Fruit fly (Drosophila melanogaster) whole organism, embryonic: Measurements from ENCODE around the gene Pdfr.

Experiments
- Bteb2 ChIP-seq: fragments of 200-800 bp; sonication (Bioruptor generic); optimal IDR thresholded peaks from 2 replicates; lab custom pipeline; 2016; ENCODE audit warnings: missing biosample characterization, missing genetic modification characterization
- CG11398 ChIP-seq: fragments of 200-800 bp; sonication (Bioruptor generic); optimal IDR thresholded peaks from 2 replicates; lab custom pipeline; 2016; ENCODE audit warnings: missing biosample characterization, missing genetic modification characterization
- CG12391 ChIP-seq: fragments of 200-800 bp; sonication (Bioruptor generic); optimal IDR thresholded peaks from 3 replicates; lab custom pipeline; 2018; ENCODE audit warnings: missing biosample characterization, mild to moderate bottlenecking, missing genetic modification characterization, moderate library complexity
- CG14050 ChIP-seq: fragments of 200-800 bp; sonication (Bioruptor generic); IDR thresholded peaks from 3 replicates; pipeline ENCODE4 v1.3.6; 2022; ENCODE audit warnings: missing biosample characterization, missing genetic modification characterization
- CG16815 ChIP-seq: fragments of 200-800 bp; sonication (Bioruptor generic); optimal IDR thresholded peaks from 3 replicates; lab custom pipeline; 2017; ENCODE audit warnings: missing biosample characterization, mild to moderate bottlenecking, missing genetic modification characterization
- CG17186 ChIP-seq: fragments of 200-800 bp; sonication (Bioruptor generic); optimal IDR thresholded peaks from 3 replicates; lab custom pipeline; 2017; ENCODE audit warnings: missing biosample characterization, missing genetic modification reagents, missing genetic modification characterization
- CG17359 ChIP-seq: fragments of 200-800 bp; sonication (Bioruptor generic); optimal IDR thresholded peaks from 3 replicates; lab custom pipeline; 2018; ENCODE audit warnings: missing biosample characterization, mild to moderate bottlenecking, missing genetic modification characterization, moderate library complexity
- CG17385 ChIP-seq: fragments of 200-800 bp; sonication (Bioruptor generic); optimal IDR thresholded peaks from 3 replicates; lab custom pipeline; 2018; ENCODE audit warnings: missing biosample characterization, mild to moderate bottlenecking, missing genetic modification characterization
- CG18011 ChIP-seq: fragments of 200-800 bp; sonication (Bioruptor generic); optimal IDR thresholded peaks from 2 replicates; lab custom pipeline; 2017; ENCODE audit warnings: missing biosample characterization, missing genetic modification characterization, mild to moderate bottlenecking, moderate library complexity, missing genotype
- CG18262 ChIP-seq: fragments of 200-800 bp; optimal IDR thresholded peaks from 3 replicates; lab custom pipeline; 2019; ENCODE audit warnings: missing biosample characterization, mild to moderate bottlenecking, missing genetic modification characterization, moderate library complexity
- CG30403 ChIP-seq: fragments of 200-800 bp; sonication (Bioruptor generic); optimal IDR thresholded peaks from 3 replicates; lab custom pipeline; 2016; ENCODE audit warnings: missing biosample characterization, missing genetic modification characterization
- CG31224 ChIP-seq: fragments of 200-800 bp; sonication (Bioruptor generic); IDR thresholded peaks from 2 replicates; pipeline ENCODE4 v1.3.6; 2022; ENCODE audit warnings: missing biosample characterization, missing genetic modification characterization
- CG31441 ChIP-seq: fragments of 200-800 bp; sonication (Bioruptor generic); IDR thresholded peaks from 2 replicates; pipeline ENCODE4 v1.3.6; 2022; ENCODE audit warnings: missing biosample characterization, missing genetic modification characterization
- CG32767 ChIP-seq: fragments of 200-800 bp; sonication (Bioruptor generic); IDR thresholded peaks from 2 replicates; pipeline ENCODE4 v1.3.6; 2022; ENCODE audit warnings: missing biosample characterization, missing genetic modification characterization
- CG34224 ChIP-seq: fragments of 200-800 bp; sonication (Bioruptor generic); IDR thresholded peaks from 3 replicates; pipeline ENCODE4 v1.3.6; 2022; ENCODE audit warnings: missing biosample characterization, missing genetic modification characterization; ENCODE audit not compliant: partially characterized antibody
- CG42726 ChIP-seq: fragments of 200-800 bp; sonication (Bioruptor generic); IDR thresholded peaks from 2 replicates; pipeline ENCODE4 v1.3.6; 2022; ENCODE audit warnings: missing biosample characterization, missing genetic modification characterization; ENCODE audit not compliant: partially characterized antibody
- CG43689 ChIP-seq: fragments of 200-800 bp; sonication (Bioruptor generic); IDR thresholded peaks from 2 replicates; pipeline ENCODE4 v1.3.6; 2022; ENCODE audit warnings: missing biosample characterization, missing genetic modification characterization
- CG4404 ChIP-seq: fragments of 200-800 bp; sonication (Bioruptor generic); IDR thresholded peaks from 2 replicates; pipeline ENCODE4 v1.3.6; 2022; ENCODE audit warnings: missing biosample characterization, missing genetic modification characterization
- CG6175 ChIP-seq: fragments of 200-800 bp; sonication (Bioruptor generic); IDR thresholded peaks from 3 replicates; pipeline ENCODE4 v1.3.6; 2022; ENCODE audit warnings: missing biosample characterization, missing genetic modification characterization
- CG6683 ChIP-seq: fragments of 200-800 bp; sonication (Bioruptor generic); optimal IDR thresholded peaks from 2 replicates; lab custom pipeline; 2017; ENCODE audit warnings: missing biosample characterization, mild to moderate bottlenecking, missing genetic modification characterization, missing genetic modification reagents
- CG6689 ChIP-seq: fragments of 200-800 bp; sonication (Bioruptor generic); IDR thresholded peaks from 2 replicates; pipeline ENCODE4 v1.3.6; 2022; ENCODE audit warnings: missing biosample characterization, missing genetic modification characterization
- CG8924 ChIP-seq: fragments of 200-800 bp; optimal IDR thresholded peaks from 3 replicates; lab custom pipeline; 2019; ENCODE audit warnings: missing biosample characterization, mild to moderate bottlenecking, missing genetic modification characterization, moderate library complexity
- Ets65A ChIP-seq: fragments of 200-800 bp; sonication (Bioruptor generic); peaks from one replicate; lab custom pipeline; 2016; ENCODE audit warnings: missing biosample characterization, missing genetic modification characterization
- Ets97D ChIP-seq: fragments of 200-800 bp; sonication (Bioruptor generic); optimal IDR thresholded peaks from 3 replicates; lab custom pipeline; 2016; ENCODE audit warnings: missing biosample characterization, missing genetic modification characterization
- H15 ChIP-seq: fragments of 200-800 bp; sonication (Bioruptor generic); IDR thresholded peaks from 3 replicates; pipeline ENCODE4 v1.3.6; 2022; ENCODE audit warnings: missing biosample characterization, missing genetic modification characterization
- HLHmδ ChIP-seq: fragments of 200-800 bp; sonication (Bioruptor generic); optimal IDR thresholded peaks from 2 replicates; lab custom pipeline; 2018; ENCODE audit warnings: missing biosample characterization, mild to moderate bottlenecking, missing genetic modification characterization, moderate library complexity
- Lhr ChIP-seq: fragments of 200-800 bp; sonication (Bioruptor generic); optimal IDR thresholded peaks from 3 replicates; lab custom pipeline; 2017; ENCODE audit warnings: mild to moderate bottlenecking, missing biosample characterization, missing genetic modification reagents, missing genetic modification characterization
- MESR4 ChIP-seq: fragments of 200-800 bp; sonication (Bioruptor generic); optimal IDR thresholded peaks from 2 replicates; lab custom pipeline; 2018; ENCODE audit warnings: missing biosample characterization, mild to moderate bottlenecking, missing genetic modification characterization, moderate library complexity
- Mrtf ChIP-seq: fragments of 200-800 bp; sonication (Bioruptor generic); IDR thresholded peaks from 3 replicates; pipeline ENCODE4 v1.3.6; 2022; ENCODE audit warnings: missing biosample characterization, missing genetic modification characterization
- Nf-YA ChIP-seq: fragments of 200-800 bp; sonication (Bioruptor generic); IDR thresholded peaks from 2 replicates; pipeline ENCODE4 v1.3.6; 2022; ENCODE audit warnings: missing biosample characterization, missing genetic modification characterization
- Nf-YC ChIP-seq: fragments of 200-800 bp; optimal IDR thresholded peaks from 3 replicates; lab custom pipeline; 2019; ENCODE audit warnings: missing biosample characterization, mild to moderate bottlenecking, missing genetic modification characterization, moderate library complexity
- Ssrp ChIP-seq: fragments of 200-800 bp; sonication (Bioruptor generic); optimal IDR thresholded peaks from 2 replicates; lab custom pipeline; 2018; ENCODE audit warnings: missing biosample characterization, mild to moderate bottlenecking, missing genetic modification characterization, moderate library complexity
- Taf1 ChIP-seq: fragments of 200-800 bp; sonication (Bioruptor generic); IDR thresholded peaks from 2 replicates; pipeline ENCODE4 v1.3.6; 2022; ENCODE audit warnings: missing biosample characterization, missing genetic modification characterization
- YL-1 ChIP-seq: fragments of 200-800 bp; sonication (Bioruptor generic); optimal IDR thresholded peaks from 3 replicates; lab custom pipeline; 2017; ENCODE audit warnings: missing biosample characterization, mild to moderate bottlenecking, missing genetic modification characterization
- ase ChIP-seq: fragments of 200-800 bp; sonication (Bioruptor generic); IDR thresholded peaks from 3 replicates; pipeline ENCODE4 v1.3.6; 2022; ENCODE audit warnings: missing biosample characterization, missing genetic modification characterization
- ash1 ChIP-seq: fragments of 200-800 bp; sonication (Bioruptor generic); optimal IDR thresholded peaks from 2 replicates; lab custom pipeline; 2018; ENCODE audit warnings: missing biosample characterization, mild to moderate bottlenecking, missing genetic modification characterization
- ci ChIP-seq: fragments of 200-800 bp; sonication (Bioruptor generic); IDR thresholded peaks from 3 replicates; pipeline ENCODE4 v1.3.6; 2022; ENCODE audit warnings: missing biosample characterization, missing genetic modification characterization
- dmrt11E ChIP-seq: fragments of 200-800 bp; sonication (Bioruptor generic); optimal IDR thresholded peaks from 3 replicates; lab custom pipeline; 2018; ENCODE audit warnings: missing biosample characterization, mild to moderate bottlenecking, missing genetic modification characterization, moderate library complexity
- emc ChIP-seq: fragments of 200-800 bp; sonication (Bioruptor generic); optimal IDR thresholded peaks from 2 replicates; lab custom pipeline; 2016; ENCODE audit warnings: missing biosample characterization, missing genetic modification characterization
- ewg ChIP-seq: fragments of 200-800 bp; sonication (Bioruptor generic); optimal IDR thresholded peaks from 3 replicates; lab custom pipeline; 2017; ENCODE audit warnings: mild to moderate bottlenecking, missing biosample characterization, missing genetic modification reagents, missing genetic modification characterization
- kah ChIP-seq: fragments of 200-800 bp; sonication (Bioruptor generic); optimal IDR thresholded peaks from 2 replicates; lab custom pipeline; 2018; ENCODE audit warnings: missing biosample characterization, mild to moderate bottlenecking, missing genetic modification characterization
- kay ChIP-seq: fragments of 200-800 bp; sonication (Bioruptor generic); optimal IDR thresholded peaks from 2 replicates; lab custom pipeline; 2016; ENCODE audit warnings: missing biosample characterization, missing genetic modification characterization
- nom ChIP-seq: fragments of 200-800 bp; sonication (Bioruptor generic); optimal IDR thresholded peaks from 2 replicates; lab custom pipeline; 2017; ENCODE audit warnings: missing biosample characterization, missing genetic modification characterization, mild to moderate bottlenecking, moderate library complexity, missing genetic modification reagents
- odd ChIP-seq: fragments of 200-800 bp; sonication (Bioruptor generic); optimal IDR thresholded peaks from 2 replicates; lab custom pipeline; 2017; ENCODE audit warnings: missing biosample characterization, mild to moderate bottlenecking, missing genetic modification characterization
- otp ChIP-seq: fragments of 200-800 bp; sonication (Bioruptor generic); IDR thresholded peaks from 3 replicates; pipeline ENCODE4, ENCODE4 v1.3.6; 2022; ENCODE audit warnings: missing biosample characterization, missing genetic modification characterization
- schlank ChIP-seq: fragments of 200-800 bp; sonication (Bioruptor generic); optimal IDR thresholded peaks from 2 replicates; lab custom pipeline; 2018; ENCODE audit warnings: missing biosample characterization, mild to moderate bottlenecking, missing genetic modification characterization
- sens-2 ChIP-seq: fragments of 200-800 bp; sonication (Bioruptor generic); IDR thresholded peaks from 2 replicates; pipeline ENCODE4 v1.3.6; 2022; ENCODE audit warnings: missing biosample characterization, missing genetic modification characterization
- shn ChIP-seq: fragments of 200-800 bp; sonication (Bioruptor generic); optimal IDR thresholded peaks from 3 replicates; lab custom pipeline; 2016; ENCODE audit warnings: missing biosample characterization, missing genetic modification characterization
- sisA ChIP-seq: fragments of 200-800 bp; sonication (Bioruptor generic); IDR thresholded peaks from 2 replicates; pipeline ENCODE4 v1.3.6; 2022; ENCODE audit warnings: missing biosample characterization, missing genetic modification characterization
- tio ChIP-seq: fragments of 200-800 bp; sonication (Bioruptor generic); optimal IDR thresholded peaks from 2 replicates; lab custom pipeline; 2017; ENCODE audit warnings: missing biosample characterization, missing genetic modification characterization, inconsistent platforms

Gene Pdfr

DNA sequence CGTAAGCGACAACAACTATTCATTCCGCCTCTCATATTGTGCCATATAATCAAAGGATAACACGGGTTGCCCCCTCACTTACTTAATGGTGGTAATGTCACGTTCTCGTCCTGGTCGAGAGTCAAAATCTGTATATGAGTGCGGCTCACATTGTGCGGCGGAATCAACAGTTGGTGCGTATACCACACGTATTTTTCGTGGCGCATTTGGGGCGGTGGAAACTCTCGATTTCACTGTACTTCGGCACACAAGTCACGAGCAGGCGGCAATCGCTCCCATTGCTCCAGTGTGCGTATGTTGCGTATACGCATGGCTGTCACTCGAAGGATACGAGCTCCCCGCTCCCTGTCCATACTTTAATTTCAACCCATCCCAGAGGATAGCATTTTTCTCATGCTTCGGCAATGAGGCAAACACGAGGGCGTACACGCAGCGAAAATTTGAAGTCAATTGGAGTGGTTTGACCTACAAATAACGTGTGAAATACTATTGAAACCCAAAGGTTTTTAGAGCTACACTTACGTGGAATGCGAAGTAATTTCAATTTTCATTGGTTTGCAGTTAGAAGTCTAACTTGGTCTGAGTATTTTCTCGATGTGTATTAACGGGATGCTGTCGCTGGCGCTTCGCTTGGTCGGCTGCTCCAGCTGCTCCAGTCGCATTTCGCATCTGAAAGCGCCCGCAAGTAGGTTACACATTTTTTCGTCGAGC is 29.9 kb downstream of the Pdfr start (continued):
- TF ChIP-seq sens-2 (GFP tag; lab: Robert Waterston, UW) = no peak; the same call in 1 of the 2 replicates
- no peak for TF ChIP-seq CG6175 (GFP tag; lab: Robert Waterston, UW)
- TF ChIP-seq CG17186 (GFP tag; lab: Kevin White, UChicago) = no peak
- TF ChIP-seq shn (GFP tag; lab: Kevin White, UChicago) = peak; percentile 71
- TF ChIP-seq Ets65A (GFP tag; lab: Kevin White, UChicago) = peak; percentile 97
- peak; percentile 74 for TF ChIP-seq CG17359
- peak; percentile 77 for TF ChIP-seq sisA (GFP tag; lab: Robert Waterston, UW)
- peak; percentile 64 for TF ChIP-seq tio
- TF ChIP-seq CG8924 (tag; lab: Kevin White, UChicago) = peak; percentile 68
- TF ChIP-seq Ets97D (GFP tag; lab: Kevin White, UChicago) = peak; percentile 24
- TF ChIP-seq Lhr (GFP tag; lab: Kevin White, UChicago) = no peak
- peak; percentile 67 for TF ChIP-seq CG14050 (GFP tag; lab: Robert Waterston, UW)
- peak; percentile 72; the same call in 2 of the 3 replicates for TF ChIP-seq Mrtf (GFP tag; lab: Robert Waterston, UW)
- TF ChIP-seq CG18011 (GFP tag; lab: Kevin White, UChicago) = peak; percentile 53
- TF ChIP-seq YL-1 (GFP tag; lab: Kevin White, UChicago) = no peak
- TF ChIP-seq ash1 (GFP tag; lab: Kevin White, UChicago) = no peak
- TF ChIP-seq CG34224 (GFP tag; lab: Robert Waterston, UW) = no peak
- peak; percentile 30 for TF ChIP-seq CG16815
- TF ChIP-seq CG43689 = no peak
- no peak for TF ChIP-seq CG42726 (GFP tag; lab: Robert Waterston, UW)
- no peak for TF ChIP-seq MESR4 (GFP tag; lab: Kevin White, UChicago)
- TF ChIP-seq HLHmδ = no peak
- peak; percentile 84 for TF ChIP-seq ci (GFP tag; lab: Robert Waterston, UW)
- TF ChIP-seq odd (GFP tag; lab: Kevin White, UChicago) = peak; percentile 22
- peak; percentile 40 for TF ChIP-seq CG18262 (tag; lab: Kevin White, UChicago)
- TF ChIP-seq schlank = peak; percentile 75
- TF ChIP-seq kah (GFP tag; lab: Kevin White, UChicago) = no peak
- peak; percentile 65; the same call in 1 of the 3 replicates for TF ChIP-seq ase (GFP tag; lab: Robert Waterston, UW)
- peak; percentile 78 for TF ChIP-seq CG32767 (GFP tag; lab: Robert Waterston, UW)
- TF ChIP-seq emc (GFP tag; lab: Kevin White, UChicago) = peak; percentile 57
- TF ChIP-seq CG17385 = peak; percentile 71
- peak; percentile 65; the same call in 2 of the 3 replicates for TF ChIP-seq otp (GFP tag; lab: Robert Waterston, UW)
- peak; percentile 78 for TF ChIP-seq Bteb2 (GFP tag; lab: Kevin White, UChicago)
- peak; percentile 65 for TF ChIP-seq CG6683 (GFP tag; lab: Kevin White, UChicago)
- TF ChIP-seq Nf-YA (GFP tag; lab: Robert Waterston, UW) = peak; percentile 53
- peak; percentile 59 for TF ChIP-seq ewg (GFP tag; lab: Kevin White, UChicago)
- peak; percentile 71 for TF ChIP-seq CG6689 (GFP tag; lab: Robert Waterston, UW)
- no peak for TF ChIP-seq nom
- peak; percentile 58 for TF ChIP-seq CG12391
- TF ChIP-seq CG30403 (GFP tag; lab: Kevin White, UChicago) = peak; percentile 80
- TF ChIP-seq CG31441 = peak; percentile 67
- peak; percentile 52 for TF ChIP-seq CG11398
- TF ChIP-seq CG31224 (GFP tag; lab: Robert Waterston, UW) = peak; percentile 74
- peak; percentile 34 for TF ChIP-seq Ssrp (tag; lab: Kevin White, UChicago)
- TF ChIP-seq H15 (GFP tag; lab: Robert Waterston, UW) = peak; percentile 51; the same call in 1 of the 3 replicates
- TF ChIP-seq CG4404 (GFP tag; lab: Robert Waterston, UW) = peak; percentile 52
- TF ChIP-seq Nf-YC (tag; lab: Kevin White, UChicago) = peak; percentile 39
- no peak for TF ChIP-seq dmrt11E (tag; lab: Kevin White, UChicago)
- TF ChIP-seq Taf1 (GFP tag; lab: Robert Waterston, UW) = peak; percentile 61
- peak; percentile 33 for TF ChIP-seq kay (GFP tag; lab: Kevin White, UChicago)
